Worm (Caenorhabditis elegans) whole organism, early embryonic: ENCODE data around the gene sel-1.

Source experiments
- B0310.2 ChIP-seq: sonication (generic microtip); optimal IDR thresholded peaks from 2 replicates; lab custom pipeline; 2016; ENCODE audit warnings: mild to moderate bottlenecking, missing genetic modification characterization, missing compliant biosample characterization
- F13C5.2 ChIP-seq: sonication (generic microtip); optimal IDR thresholded peaks from 2 replicates; lab custom pipeline; 2017; ENCODE audit warnings: mild to moderate bottlenecking, missing genetic modification characterization, inconsistent platforms, missing compliant biosample characterization
- aly-1 ChIP-seq: sonication (generic microtip); optimal IDR thresholded peaks from 2 replicates; lab custom pipeline; 2016; ENCODE audit warnings: missing genetic modification characterization, missing compliant biosample characterization
- ama-1 ChIP-seq: fragments of 150-350 bp; optimal IDR thresholded peaks from 2 replicates; lab custom pipeline; 2014
- ceh-13 ChIP-seq: fragments of 200-800 bp; sonication (Bioruptor generic); optimal IDR thresholded peaks from 2 replicates; lab custom pipeline; 2018; ENCODE audit warnings: mild to moderate bottlenecking, missing genetic modification characterization, missing compliant biosample characterization
- ceh-36 ChIP-seq: sonication (generic microtip); optimal IDR thresholded peaks from 2 replicates; lab custom pipeline; 2016; ENCODE audit warnings: missing genetic modification characterization, inconsistent platforms, missing compliant biosample characterization
- ets-7 ChIP-seq: sonication (generic microtip); optimal IDR thresholded peaks from 2 replicates; lab custom pipeline; 2016; ENCODE audit warnings: missing genotype, missing genetic modification characterization, missing compliant biosample characterization
- flt-1 ChIP-seq: fragments of 200-800 bp; sonication (Bioruptor generic); IDR thresholded peaks from 2 replicates; pipeline ENCODE4 v1.3.6; 2022; ENCODE audit warnings: missing genetic modification characterization, missing compliant biosample characterization
- hmbx-1 ChIP-seq: sonication (generic microtip); optimal IDR thresholded peaks from 2 replicates; lab custom pipeline; 2016; ENCODE audit warnings: mild to moderate bottlenecking, missing genetic modification characterization, missing compliant biosample characterization
- hmg-4 ChIP-seq: fragments of 200-800 bp; sonication (Bioruptor generic); optimal IDR thresholded peaks from 2 replicates; lab custom pipeline; 2018; ENCODE audit warnings: mild to moderate bottlenecking, missing genetic modification characterization, missing compliant biosample characterization
- hnd-1 ChIP-seq: sonication (generic microtip); optimal IDR thresholded peaks from 2 replicates; lab custom pipeline; 2016; ENCODE audit warnings: missing genetic modification characterization, missing compliant biosample characterization
- pes-1 ChIP-seq: fragments of 200-800 bp; sonication (Bioruptor generic); IDR thresholded peaks from 2 replicates; pipeline ENCODE4 v1.3.6; 2022; ENCODE audit warnings: missing genetic modification reagents, missing genetic modification characterization, missing compliant biosample characterization
- scrt-1 ChIP-seq: fragments of 200-800 bp; sonication (Bioruptor generic); IDR thresholded peaks from 2 replicates; pipeline ENCODE4 v1.3.6; 2022; ENCODE audit warnings: missing genetic modification characterization, missing compliant biosample characterization
- sea-1 ChIP-seq: fragments of 200-800 bp; sonication (Bioruptor generic); conservative IDR thresholded peaks from 2 replicates; pipeline ENCODE4 v1.3.6; 2022; ENCODE audit warnings: missing genetic modification characterization, missing compliant biosample characterization
- tbx-11 ChIP-seq: fragments of 200-800 bp; sonication (Bioruptor generic); IDR thresholded peaks from 2 replicates; pipeline ENCODE4 v1.3.6; 2022; ENCODE audit warnings: missing genetic modification characterization, missing compliant biosample characterization
- tbx-37 ChIP-seq: fragments of 200-800 bp; sonication (Bioruptor generic); conservative IDR thresholded peaks from 2 replicates; pipeline ENCODE4 v1.3.6; 2022; ENCODE audit warnings: missing genetic modification reagents, missing genetic modification characterization, missing compliant biosample characterization
- tra-4 ChIP-seq: sonication (generic microtip); optimal IDR thresholded peaks from 2 replicates; lab custom pipeline; 2017; ENCODE audit warnings: missing genetic modification characterization, missing compliant biosample characterization

The sel-1 gene

DNA sequence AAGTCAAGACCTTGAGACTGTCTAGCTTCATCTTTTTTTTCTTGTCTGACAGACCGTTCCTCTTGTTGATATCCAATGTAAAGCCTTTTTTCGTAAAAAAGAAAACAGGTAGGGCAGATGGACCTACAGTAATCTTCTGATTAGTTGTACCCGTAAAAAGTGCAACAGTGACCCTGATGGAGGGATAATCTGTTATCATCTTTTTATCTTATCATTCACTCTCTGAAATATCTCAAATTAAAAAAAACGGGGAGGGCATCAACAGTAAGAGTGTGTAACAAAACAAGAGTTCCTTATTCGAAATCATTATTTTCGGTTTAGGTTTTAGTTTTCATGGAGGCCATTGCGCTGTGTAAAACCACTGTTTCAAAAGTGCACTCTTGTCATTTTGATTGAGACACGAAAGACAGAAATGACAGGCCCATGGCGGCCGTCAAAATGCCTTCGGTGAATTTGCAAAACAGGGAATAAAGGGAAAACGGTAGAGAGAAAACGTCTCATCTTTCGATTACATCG lies 26.8 kb upstream of the sel-1 start:
- TF ChIP-seq flt-1 (GFP tag; lab: Robert Waterston, UW) (no peak), aly-1 (tag; lab: Kevin White, UChicago) (no peak), pes-1 (GFP tag; lab: Robert Waterston, UW) (no peak), sea-1 (GFP tag; lab: Robert Waterston, UW) (no peak), ets-7 (no peak), tbx-11 (GFP tag; lab: Robert Waterston, UW) (no peak), ama-1 (lab: Kevin White, UChicago) (no peak), tbx-37 (GFP tag; lab: Robert Waterston, UW) (no peak), hmg-4 (no peak), F13C5.2 (tag; lab: Kevin White, UChicago) (no peak), ceh-13 (GFP tag; lab: Kevin White, UChicago) (no peak), hnd-1 (no peak), hmbx-1 (no peak), ceh-36 (no peak), B0310.2 (tag; lab: Kevin White, UChicago) (no peak), scrt-1 (GFP tag; lab: Robert Waterston, UW) (no peak), tra-4 (tag; lab: Kevin White, UChicago) (no peak)

DNA sequence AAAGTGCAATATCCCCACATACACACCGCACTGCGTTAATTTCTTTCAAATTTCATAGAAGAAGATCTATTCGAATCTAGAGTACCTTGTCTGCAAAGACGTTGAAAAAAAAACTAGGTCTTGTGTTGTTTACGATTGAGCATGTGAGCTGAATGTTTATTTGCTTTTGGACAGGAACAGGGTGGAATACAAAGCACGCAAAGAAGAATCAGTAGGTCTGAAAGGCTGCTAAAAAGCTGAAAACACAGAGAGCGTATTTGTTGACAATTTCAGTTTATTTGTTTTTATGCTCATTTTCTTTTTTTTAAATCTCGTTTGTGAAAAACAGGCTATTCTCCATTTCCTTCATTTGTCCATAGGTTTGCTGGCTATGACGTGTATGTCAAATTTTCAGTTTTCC lies 25.6 kb upstream of the sel-1 start:
- TF ChIP-seq pes-1 (GFP tag; lab: Robert Waterston, UW) (no peak), ceh-13 (GFP tag; lab: Kevin White, UChicago) (no peak), F13C5.2 (tag; lab: Kevin White, UChicago) (no peak), ceh-36 (no peak), hnd-1 (no peak), B0310.2 (tag; lab: Kevin White, UChicago) (no peak), tra-4 (tag; lab: Kevin White, UChicago) (no peak)

- TF ChIP-seq ceh-36 (no peak), scrt-1 (GFP tag; lab: Robert Waterston, UW) (no peak), sea-1 (GFP tag; lab: Robert Waterston, UW) (no peak; the same call in 1 of the 2 replicates), ceh-13 (GFP tag; lab: Kevin White, UChicago) (no peak), pes-1 (GFP tag; lab: Robert Waterston, UW) (no peak), tbx-37 (GFP tag; lab: Robert Waterston, UW) (no peak), ets-7 (no peak), ama-1 (lab: Kevin White, UChicago) (no peak), hnd-1 (no peak), flt-1 (GFP tag; lab: Robert Waterston, UW) (no peak), F13C5.2 (tag; lab: Kevin White, UChicago) (no peak), hmg-4 (no peak), hmbx-1 (no peak), tbx-11 (GFP tag; lab: Robert Waterston, UW) (no peak), B0310.2 (tag; lab: Kevin White, UChicago) (no peak), tra-4 (tag; lab: Kevin White, UChicago) (no peak), aly-1 (tag; lab: Kevin White, UChicago) (no peak)
Measured at ce11 chrV:12536409-12537038, 24.0 kb upstream of the sel-1 start.

DNA sequence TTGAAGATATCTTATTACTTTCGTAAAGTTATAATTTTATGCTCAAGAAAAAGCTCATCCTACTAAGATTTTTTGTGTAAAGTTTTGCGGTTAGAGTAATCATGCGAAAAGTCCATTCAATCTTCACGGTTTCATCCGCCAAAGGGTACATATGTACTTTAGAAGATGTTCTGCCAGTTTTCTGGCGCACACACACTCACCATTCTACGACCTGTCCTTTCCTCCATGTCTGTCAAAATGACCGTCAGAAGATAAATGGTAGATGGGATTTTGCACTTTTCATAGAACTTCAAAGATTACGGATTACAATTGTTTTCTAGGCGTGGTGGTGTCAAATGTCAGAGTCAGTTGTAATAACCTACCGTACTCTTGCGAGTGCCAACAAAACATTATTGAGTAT lies 23.0 kb upstream of the sel-1 start:
- TF ChIP-seq aly-1 (tag; lab: Kevin White, UChicago) (no peak), B0310.2 (tag; lab: Kevin White, UChicago) (no peak), hmbx-1 (no peak), hnd-1 (no peak), ets-7 (no peak), flt-1 (GFP tag; lab: Robert Waterston, UW) (no peak), ceh-13 (GFP tag; lab: Kevin White, UChicago) (no peak), scrt-1 (GFP tag; lab: Robert Waterston, UW) (no peak), tra-4 (tag; lab: Kevin White, UChicago) (no peak), ceh-36 (no peak), sea-1 (GFP tag; lab: Robert Waterston, UW) (no peak), ama-1 (lab: Kevin White, UChicago) (no peak), F13C5.2 (tag; lab: Kevin White, UChicago) (no peak), pes-1 (GFP tag; lab: Robert Waterston, UW) (no peak), tbx-11 (GFP tag; lab: Robert Waterston, UW) (no peak), hmg-4 (no peak), tbx-37 (GFP tag; lab: Robert Waterston, UW) (no peak)

DNA sequence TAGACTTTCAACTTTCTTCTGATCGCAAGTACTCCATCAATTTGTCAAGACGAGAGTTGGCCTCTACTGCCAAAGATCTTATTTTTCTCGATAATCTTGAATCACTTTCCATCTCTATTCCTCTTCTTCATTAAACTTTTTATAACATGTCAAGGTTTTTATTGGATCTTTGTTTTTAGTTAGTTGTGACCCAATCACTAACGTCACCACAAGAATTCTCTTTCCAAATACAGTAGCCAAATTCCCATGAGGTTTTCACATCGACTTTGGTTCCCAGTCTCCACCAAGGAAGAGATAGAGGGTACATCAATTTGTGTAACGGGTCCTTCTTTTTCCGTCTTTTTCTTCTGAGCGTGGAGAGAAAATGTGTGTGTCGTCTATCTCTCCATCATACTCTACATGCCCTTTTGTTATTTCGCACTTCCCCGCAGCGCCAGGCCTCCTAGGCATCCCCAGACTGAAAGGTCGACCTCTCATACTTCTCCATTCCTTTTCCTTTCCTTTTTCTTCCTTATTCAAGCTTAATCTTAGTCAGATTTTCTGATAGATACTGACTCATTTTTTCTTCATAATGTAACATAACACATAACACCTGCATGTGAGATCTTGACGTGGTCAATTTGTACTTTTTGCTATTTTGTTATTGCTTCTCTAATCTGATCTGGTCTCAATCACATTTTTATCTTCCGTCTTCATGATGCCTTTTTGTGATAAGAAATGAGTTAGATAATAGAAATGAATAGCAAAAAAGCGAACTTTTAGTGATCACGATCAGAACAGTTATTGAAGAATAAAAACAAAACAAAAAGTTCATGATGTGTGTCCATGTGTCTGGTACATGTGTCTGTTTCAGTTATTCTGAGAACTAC lies 21.3 kb upstream of the sel-1 start:
- TF ChIP-seq B0310.2 (tag; lab: Kevin White, UChicago) (no peak), F13C5.2 (tag; lab: Kevin White, UChicago) (no peak), ceh-36 (no peak), ets-7 (no peak), hnd-1 (no peak), hmg-4 (no peak), tbx-37 (GFP tag; lab: Robert Waterston, UW) (no peak), ama-1 (lab: Kevin White, UChicago) (no peak), pes-1 (GFP tag; lab: Robert Waterston, UW) (no peak), aly-1 (tag; lab: Kevin White, UChicago) (no peak)

DNA sequence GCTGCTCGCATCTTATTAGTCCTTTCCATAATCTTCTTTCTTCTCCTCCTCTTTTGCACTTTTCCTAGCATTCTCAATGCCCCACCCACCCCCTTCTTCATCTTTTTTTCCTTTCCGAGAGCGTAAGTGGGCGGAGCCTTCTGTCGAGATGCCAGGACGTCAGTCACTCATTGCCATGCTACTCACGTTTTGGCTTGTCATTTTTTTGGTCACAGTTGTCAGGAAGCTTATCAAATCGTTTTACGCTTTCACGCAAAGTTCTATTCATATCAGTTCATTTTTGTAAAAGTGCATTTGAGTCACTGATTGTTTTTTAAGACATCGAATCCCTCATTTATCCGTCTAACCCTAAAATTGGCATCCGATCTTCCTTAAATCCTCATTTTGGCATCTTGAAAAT lies 20.5 kb upstream of the sel-1 start:
- TF ChIP-seq flt-1 (GFP tag; lab: Robert Waterston, UW) (no peak), aly-1 (tag; lab: Kevin White, UChicago) (no peak), pes-1 (GFP tag; lab: Robert Waterston, UW) (no peak), hnd-1 (no peak)

- TF ChIP-seq ceh-13 (GFP tag; lab: Kevin White, UChicago): no peak
- TF ChIP-seq tra-4 (tag; lab: Kevin White, UChicago): no peak
- no peak for TF ChIP-seq B0310.2 (tag; lab: Kevin White, UChicago)
- no peak for TF ChIP-seq pes-1 (GFP tag; lab: Robert Waterston, UW)
- TF ChIP-seq ets-7: no peak
- TF ChIP-seq ceh-36: no peak
- no peak for TF ChIP-seq ama-1 (lab: Kevin White, UChicago)
- TF ChIP-seq hmg-4: no peak
Measured at ce11 chrV:12540739-12541138, 19.8 kb upstream of the sel-1 start, which contains the start of gene F45D3.2. Gene F45D3.2, plus strand, starts transcription at chrV:12541039.
